Worm (Caenorhabditis elegans) whole organism, late embryonic: ENCODE measurements around the gene glr-6.
A peak's percentile ranks its signal among the peaks of the same experiment; 100 is the strongest.

Experiments used
- C38D4.7 ChIP-seq: fragments of 200-800 bp; sonication (Bioruptor generic); optimal IDR thresholded peaks from 2 replicates; lab custom pipeline; 2018; ENCODE audit warnings: mild to moderate bottlenecking, missing genetic modification characterization, moderate library complexity, missing compliant biosample characterization
- K02D7.2 ChIP-seq: sonication (generic microtip); optimal IDR thresholded peaks from 2 replicates; lab custom pipeline; 2017; ENCODE audit warnings: mild to moderate bottlenecking, missing genetic modification characterization, missing compliant biosample characterization
- ahr-1 ChIP-seq: sonication (generic microtip); optimal IDR thresholded peaks from 2 replicates; lab custom pipeline; 2016; ENCODE audit warnings: missing genetic modification characterization, missing compliant biosample characterization
- ama-1 ChIP-seq: fragments of 150-350 bp; optimal IDR thresholded peaks from 2 replicates; lab custom pipeline; 2014
- ceh-18 ChIP-seq: sonication (generic microtip); optimal IDR thresholded peaks from 2 replicates; lab custom pipeline; 2016; ENCODE audit warnings: missing genetic modification characterization, missing compliant biosample characterization
- ceh-2 ChIP-seq: sonication (generic microtip); optimal IDR thresholded peaks from 2 replicates; lab custom pipeline; 2016; ENCODE audit warnings: missing genotype, missing genetic modification characterization, missing compliant biosample characterization
- ceh-22 ChIP-seq: sonication (generic microtip); optimal IDR thresholded peaks from 2 replicates; lab custom pipeline; 2017; ENCODE audit warnings: missing biosample characterization, missing genetic modification characterization
- ceh-31 ChIP-seq: sonication (generic microtip); optimal IDR thresholded peaks from 2 replicates; lab custom pipeline; 2016; ENCODE audit warnings: missing genetic modification characterization, missing compliant biosample characterization
- ceh-34 ChIP-seq: sonication (generic microtip); optimal IDR thresholded peaks from 2 replicates; lab custom pipeline; 2016; ENCODE audit warnings: mild to moderate bottlenecking, missing genetic modification characterization, missing compliant biosample characterization
- ceh-45 ChIP-seq: fragments of 200-800 bp; sonication (Bioruptor generic); IDR thresholded peaks from 2 replicates; pipeline ENCODE4 v1.3.6; 2022; ENCODE audit warnings: missing genetic modification reagents, missing genetic modification characterization, missing compliant biosample characterization
- ceh-48 ChIP-seq: sonication (generic microtip); optimal IDR thresholded peaks from 2 replicates; lab custom pipeline; 2016; ENCODE audit warnings: missing genetic modification characterization, inconsistent platforms, missing compliant biosample characterization
- dve-1 ChIP-seq: sonication (generic microtip); optimal IDR thresholded peaks from 2 replicates; lab custom pipeline; 2017; ENCODE audit warnings: antibody characterized with exemption, mild to moderate bottlenecking, missing genetic modification characterization, missing compliant biosample characterization
- elt-2 ChIP-seq: sonication (generic microtip); optimal IDR thresholded peaks from 2 replicates; lab custom pipeline; 2016; ENCODE audit warnings: missing genetic modification reagents, missing genetic modification characterization, missing compliant biosample characterization
- ets-4 ChIP-seq: sonication (generic microtip); optimal IDR thresholded peaks from 2 replicates; lab custom pipeline; 2016; ENCODE audit warnings: missing genetic modification characterization, missing compliant biosample characterization
- fax-1 ChIP-seq: sonication (generic microtip); optimal IDR thresholded peaks from 2 replicates; lab custom pipeline; 2016; ENCODE audit warnings: missing genotype, missing genetic modification characterization, missing compliant biosample characterization
- fkh-6 ChIP-seq: sonication (generic microtip); optimal IDR thresholded peaks from 2 replicates; lab custom pipeline; 2016; ENCODE audit warnings: missing genetic modification characterization, missing compliant biosample characterization
- hlh-13 ChIP-seq: fragments of 200-800 bp; sonication (Bioruptor generic); optimal IDR thresholded peaks from 2 replicates; lab custom pipeline; 2018; ENCODE audit warnings: mild to moderate bottlenecking, missing genetic modification characterization, missing compliant biosample characterization
- hlh-6 ChIP-seq: sonication (generic microtip); optimal IDR thresholded peaks from 2 replicates; lab custom pipeline; 2016; ENCODE audit warnings: missing genotype, missing genetic modification characterization, missing compliant biosample characterization
- lim-6 ChIP-seq: sonication (generic microtip); optimal IDR thresholded peaks from 2 replicates; lab custom pipeline; 2016; ENCODE audit warnings: missing genetic modification characterization, missing compliant biosample characterization
- nfya-1 ChIP-seq: sonication (generic microtip); optimal IDR thresholded peaks from 2 replicates; lab custom pipeline; 2017; ENCODE audit warnings: missing genetic modification characterization, mild to moderate bottlenecking, missing compliant biosample characterization, antibody characterized with exemption, moderate library complexity
- npax-4 ChIP-seq: sonication (generic microtip); optimal IDR thresholded peaks from 2 replicates; lab custom pipeline; 2016; ENCODE audit warnings: missing genetic modification characterization, missing compliant biosample characterization
- odd-2 ChIP-seq: sonication (generic microtip); optimal IDR thresholded peaks from 2 replicates; lab custom pipeline; 2017; ENCODE audit warnings: antibody characterized with exemption, mild to moderate bottlenecking, missing genetic modification characterization, missing compliant biosample characterization
- pat-9 ChIP-seq: fragments of 200-800 bp; sonication (Bioruptor generic); optimal IDR thresholded peaks from 2 replicates; lab custom pipeline; 2018; ENCODE audit warnings: mild to moderate bottlenecking, missing genetic modification characterization, moderate library complexity, missing compliant biosample characterization
- pha-2 ChIP-seq: sonication (generic microtip); optimal IDR thresholded peaks from 2 replicates; lab custom pipeline; 2017; ENCODE audit warnings: mild to moderate bottlenecking, missing genetic modification characterization, missing compliant biosample characterization
- pha-4 ChIP-seq: fragments of 150-350 bp; optimal IDR thresholded peaks from 2 replicates; lab custom pipeline; 2018; ENCODE audit warnings: missing biosample characterization, missing genetic modification reagents, missing genetic modification characterization
- ref-2 ChIP-seq: sonication (generic microtip); optimal IDR thresholded peaks from 2 replicates; lab custom pipeline; 2016; ENCODE audit warnings: missing genetic modification characterization, missing compliant biosample characterization
- rnt-1 ChIP-seq: sonication (generic microtip); optimal IDR thresholded peaks from 2 replicates; lab custom pipeline; 2016; ENCODE audit warnings: missing genetic modification characterization, missing compliant biosample characterization
- sox-2 ChIP-seq: fragments of 200-800 bp; sonication (Bioruptor generic); IDR thresholded peaks from 2 replicates; pipeline ENCODE4 v1.3.6; 2022; ENCODE audit warnings: missing genetic modification reagents, missing genetic modification characterization, missing compliant biosample characterization
- tbx-2 ChIP-seq: sonication (generic microtip); optimal IDR thresholded peaks from 2 replicates; lab custom pipeline; 2016; ENCODE audit warnings: missing genetic modification characterization, missing compliant biosample characterization
- tbx-7 ChIP-seq: sonication (generic microtip); optimal IDR thresholded peaks from 2 replicates; lab custom pipeline; 2016; ENCODE audit warnings: missing genotype, missing genetic modification characterization, missing compliant biosample characterization
- unc-42 ChIP-seq: sonication (generic microtip); optimal IDR thresholded peaks from 2 replicates; lab custom pipeline; 2016; ENCODE audit warnings: missing genotype, missing genetic modification characterization, missing compliant biosample characterization
- unc-86 ChIP-seq: sonication (generic microtip); optimal IDR thresholded peaks from 2 replicates; lab custom pipeline; 2016; ENCODE audit warnings: missing genetic modification characterization, missing compliant biosample characterization
- zip-5 ChIP-seq: sonication (generic microtip); optimal IDR thresholded peaks from 2 replicates; lab custom pipeline; 2016; ENCODE audit warnings: missing genetic modification characterization, missing compliant biosample characterization
- ztf-16 ChIP-seq: sonication (generic microtip); optimal IDR thresholded peaks from 2 replicates; lab custom pipeline; 2017; ENCODE audit warnings: missing genetic modification characterization, missing compliant biosample characterization

glr-6 gene

ce11 chrX:6840670-6841308, at the start of gene glr-6, which contains the start of gene asg-2:
TSS of gene glr-6 (minus strand) at chrX:6840720.
TSS of gene asg-2 (plus strand) at chrX:6841258.
- TF ChIP-seq pha-2, result no peak
- TF ChIP-seq ceh-18 (tag; lab: Kevin White, UChicago), result peak; percentile 20
- no peak for TF ChIP-seq C38D4.7
- TF ChIP-seq unc-86 (tag; lab: Kevin White, UChicago), result no peak
- TF ChIP-seq fax-1 (tag; lab: Kevin White, UChicago), result no peak
- peak; percentile 24 for TF ChIP-seq ets-4
- no peak for TF ChIP-seq tbx-2 (tag; lab: Kevin White, UChicago)
- TF ChIP-seq ceh-45 (GFP tag; lab: Robert Waterston, UW), result no peak
- TF ChIP-seq odd-2 (tag; lab: Kevin White, UChicago), result no peak
- TF ChIP-seq unc-42 (tag; lab: Kevin White, UChicago), result peak; percentile 21
- peak; percentile 50 for TF ChIP-seq ceh-31 (tag; lab: Kevin White, UChicago)
- no peak for TF ChIP-seq dve-1 (tag; lab: Kevin White, UChicago)
- TF ChIP-seq ceh-22 (tag; lab: Kevin White, UChicago), result no peak
- no peak for TF ChIP-seq tbx-7 (tag; lab: Kevin White, UChicago)
- no peak for TF ChIP-seq hlh-6
- TF ChIP-seq ceh-34 (tag; lab: Kevin White, UChicago), result peak; percentile 22
- peak; percentile 76 for TF ChIP-seq ceh-48 (tag; lab: Kevin White, UChicago)
- no peak for TF ChIP-seq K02D7.2 (tag; lab: Kevin White, UChicago)
- peak; percentile 61 for TF ChIP-seq nfya-1
- TF ChIP-seq sox-2 (GFP tag; lab: Robert Waterston, UW), result no peak
- TF ChIP-seq pat-9 (tag; lab: Kevin White, UChicago), result no peak
- TF ChIP-seq ahr-1 (tag; lab: Kevin White, UChicago), result no peak
- TF ChIP-seq zip-5 (tag; lab: Kevin White, UChicago), result no peak
- TF ChIP-seq rnt-1, result no peak
- TF ChIP-seq elt-2 (tag; lab: Kevin White, UChicago), result peak; percentile 3

ce11 chrX:6889374-6889773, 48.9 kb upstream of the glr-6 start, which contains the start of gene unc-6:
TSS of gene unc-6 (plus strand) at chrX:6889674.
- TF ChIP-seq zip-5 (tag; lab: Kevin White, UChicago), result no peak
- TF ChIP-seq unc-86 (tag; lab: Kevin White, UChicago), result no peak
- TF ChIP-seq ama-1 (lab: Kevin White, UChicago), result no peak
- TF ChIP-seq, all 69 proteins: peak for 0

DNA sequence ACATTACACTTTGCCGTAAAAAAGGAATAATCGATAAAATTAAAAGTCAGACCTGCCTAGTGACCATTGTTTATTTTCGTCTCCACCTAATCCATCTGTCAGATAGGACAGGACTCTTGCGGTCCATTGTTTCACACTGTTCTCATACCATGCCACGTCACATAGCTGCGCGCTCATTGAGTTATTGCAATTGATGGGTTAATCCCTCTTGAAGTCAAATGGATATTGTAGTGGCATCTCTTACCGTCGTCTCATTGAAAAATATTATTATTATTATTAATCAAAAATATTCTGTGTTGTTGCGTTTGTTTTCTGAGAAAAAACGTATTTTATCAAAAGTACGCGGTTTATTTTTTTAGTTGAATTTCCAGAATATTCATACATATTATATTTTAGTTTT, 47.7 kb upstream of the glr-6 start:
- TF ChIP-seq ceh-2 (no peak), fkh-6 (tag; lab: Kevin White, UChicago) (no peak), ref-2 (tag; lab: Kevin White, UChicago) (no peak), pat-9 (tag; lab: Kevin White, UChicago) (no peak), hlh-6 (no peak), tbx-7 (tag; lab: Kevin White, UChicago) (no peak), ets-4 (no peak), dve-1 (tag; lab: Kevin White, UChicago) (no peak), npax-4 (tag; lab: Kevin White, UChicago) (no peak), pha-4 (no peak), hlh-13 (no peak), tbx-2 (tag; lab: Kevin White, UChicago) (no peak), lim-6 (tag; lab: Kevin White, UChicago) (no peak)

DNA sequence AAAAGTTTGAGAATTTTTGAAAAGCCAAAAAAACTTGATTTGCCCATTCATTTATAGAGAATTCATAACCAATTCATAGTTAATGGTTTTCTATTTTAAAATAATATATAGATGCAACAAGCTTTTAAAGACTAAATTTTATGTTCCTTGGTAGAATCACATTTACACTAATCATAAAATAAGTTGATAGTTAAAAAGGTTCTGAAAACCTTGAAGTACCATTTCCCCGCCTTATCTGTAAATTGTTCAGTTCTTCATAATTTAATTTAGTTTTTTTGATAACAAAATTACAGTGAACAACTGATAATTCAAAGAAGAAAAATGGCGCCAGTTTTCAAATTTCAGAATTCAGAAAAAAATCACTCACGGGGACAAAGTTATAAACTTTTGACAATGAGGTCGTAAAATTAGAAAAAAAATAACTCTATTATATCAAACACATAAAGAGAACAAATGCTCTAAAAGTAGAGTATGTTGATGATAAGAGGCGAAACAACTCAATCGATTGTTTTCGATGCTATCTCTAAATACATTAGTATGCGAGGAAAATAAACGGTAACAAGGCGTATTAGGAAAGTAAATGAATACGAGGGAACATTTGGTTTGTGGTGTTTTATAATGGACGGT, 44.8 kb upstream of the glr-6 start, which contains the start of gene F41C6.7:
Gene F41C6.7, minus strand, starts transcription at position 51 of the 627 bp plus-strand sequence.
- TF ChIP-seq ztf-16 (tag; lab: Kevin White, UChicago) (no peak), elt-2 (tag; lab: Kevin White, UChicago) (peak; percentile 25)
- TF ChIP-seq, all 69 proteins: peak for 1
